Fruit fly (Drosophila melanogaster) whole organism, embryonic: ENCODE results near the gene tok.

Experiments
- Awh ChIP-seq: fragments of 200-800 bp; sonication (Bioruptor generic); IDR thresholded peaks from 2 replicates; pipeline ENCODE4, ENCODE4 v1.3.6; 2022; ENCODE audit warnings: missing biosample characterization, missing genetic modification characterization
- Bgb ChIP-seq: fragments of 200-800 bp; sonication (Bioruptor generic); IDR thresholded peaks from 2 replicates; pipeline ENCODE4 v1.3.6; 2022; ENCODE audit warnings: missing biosample characterization, missing genetic modification characterization; ENCODE audit not compliant: partially characterized antibody
- CG12391 ChIP-seq: fragments of 200-800 bp; sonication (Bioruptor generic); optimal IDR thresholded peaks from 3 replicates; lab custom pipeline; 2018; ENCODE audit warnings: missing biosample characterization, mild to moderate bottlenecking, missing genetic modification characterization, moderate library complexity
- CG13287 ChIP-seq: fragments of 200-800 bp; sonication (Bioruptor generic); IDR thresholded peaks from 2 replicates; pipeline ENCODE4 v1.3.6; 2022; ENCODE audit warnings: missing biosample characterization, missing genetic modification characterization; ENCODE audit not compliant: partially characterized antibody
- CG13775 ChIP-seq: fragments of 200-800 bp; sonication (Bioruptor generic); optimal IDR thresholded peaks from 3 replicates; lab custom pipeline; 2017; ENCODE audit warnings: missing biosample characterization, mild to moderate bottlenecking, missing genetic modification characterization
- CG17359 ChIP-seq: fragments of 200-800 bp; sonication (Bioruptor generic); optimal IDR thresholded peaks from 3 replicates; lab custom pipeline; 2018; ENCODE audit warnings: missing biosample characterization, mild to moderate bottlenecking, missing genetic modification characterization, moderate library complexity
- CG17568 ChIP-seq: fragments of 200-800 bp; sonication (Bioruptor generic); optimal IDR thresholded peaks from 2 replicates; lab custom pipeline; 2018; ENCODE audit warnings: missing biosample characterization, mild to moderate bottlenecking, missing genetic modification characterization, moderate library complexity
- CG1792 ChIP-seq: fragments of 200-800 bp; sonication (Bioruptor generic); optimal IDR thresholded peaks from 2 replicates; lab custom pipeline; 2016; ENCODE audit warnings: missing biosample characterization, missing genetic modification characterization
- CG1832 ChIP-seq: fragments of 200-800 bp; sonication (Bioruptor generic); optimal IDR thresholded peaks from 2 replicates; lab custom pipeline; 2017; ENCODE audit warnings: missing biosample characterization, mild to moderate bottlenecking, missing genetic modification characterization, inconsistent platforms
- CG2116 ChIP-seq: fragments of 200-800 bp; sonication (Bioruptor generic); optimal IDR thresholded peaks from 3 replicates; lab custom pipeline; 2018; ENCODE audit warnings: missing biosample characterization, mild to moderate bottlenecking, missing genetic modification characterization
- CG2712 ChIP-seq: fragments of 200-800 bp; optimal IDR thresholded peaks from 3 replicates; lab custom pipeline; 2019; ENCODE audit warnings: missing biosample characterization, mild to moderate bottlenecking, missing genetic modification characterization, moderate library complexity
- CG3065 ChIP-seq: fragments of 200-800 bp; sonication (Bioruptor generic); optimal IDR thresholded peaks from 2 replicates; lab custom pipeline; 2016; ENCODE audit warnings: missing biosample characterization, missing genetic modification characterization
- CG31224 ChIP-seq: fragments of 200-800 bp; sonication (Bioruptor generic); IDR thresholded peaks from 2 replicates; pipeline ENCODE4 v1.3.6; 2022; ENCODE audit warnings: missing biosample characterization, missing genetic modification characterization
- CG3407 ChIP-seq: fragments of 200-800 bp; sonication (Bioruptor generic); optimal IDR thresholded peaks from 2 replicates; lab custom pipeline; 2018; ENCODE audit warnings: missing biosample characterization, mild to moderate bottlenecking, missing genetic modification characterization
- CG3847 ChIP-seq: fragments of 200-800 bp; sonication (Bioruptor generic); IDR thresholded peaks from 2 replicates; pipeline ENCODE4 v1.3.6; 2022; ENCODE audit warnings: missing biosample characterization, missing genetic modification characterization
- CG42726 ChIP-seq: fragments of 200-800 bp; sonication (Bioruptor generic); IDR thresholded peaks from 2 replicates; pipeline ENCODE4 v1.3.6; 2022; ENCODE audit warnings: missing biosample characterization, missing genetic modification characterization; ENCODE audit not compliant: partially characterized antibody
- CG6765 ChIP-seq: fragments of 200-800 bp; sonication (Bioruptor generic); optimal IDR thresholded peaks from 3 replicates; lab custom pipeline; 2017; ENCODE audit warnings: missing biosample characterization, mild to moderate bottlenecking, missing genetic modification characterization
- CG7556 ChIP-seq: fragments of 200-800 bp; sonication (Bioruptor generic); optimal IDR thresholded peaks from 2 replicates; lab custom pipeline; 2017; ENCODE audit warnings: missing biosample characterization, mild to moderate bottlenecking, missing genetic modification characterization
- CG8765 ChIP-seq: fragments of 200-800 bp; sonication (Bioruptor generic); IDR thresholded peaks from 2 replicates; pipeline ENCODE4 v1.3.6; 2022; ENCODE audit warnings: missing biosample characterization, missing genetic modification characterization
- CG8924 ChIP-seq: fragments of 200-800 bp; optimal IDR thresholded peaks from 3 replicates; lab custom pipeline; 2019; ENCODE audit warnings: missing biosample characterization, mild to moderate bottlenecking, missing genetic modification characterization, moderate library complexity
- CG9609 ChIP-seq: fragments of 200-800 bp; sonication (Bioruptor generic); optimal IDR thresholded peaks from 3 replicates; lab custom pipeline; 2016; ENCODE audit warnings: missing biosample characterization, missing genetic modification characterization
- CoRest ChIP-seq: fragments of 200-800 bp; sonication (Bioruptor generic); optimal IDR thresholded peaks from 3 replicates; lab custom pipeline; 2018; ENCODE audit warnings: missing biosample characterization, mild to moderate bottlenecking, missing genetic modification characterization, moderate library complexity
- D ChIP-seq, 2 experiments: fragments of 200-800 bp in 1 of 2; fragments of >200 bp in 1 of 2; sonication (Bioruptor generic) in 1 of 2; optimal IDR thresholded peaks; 2 replicates in 1 of 2; 3 replicates in 1 of 2; lab custom pipeline; 2017; ENCODE audit warnings: mild to moderate bottlenecking in 1 of 2, missing biosample characterization in 1 of 2, missing genetic modification characterization in 1 of 2, missing genetic modification reagents in 1 of 2
- ERR ChIP-seq: fragments of 200-800 bp; sonication (Bioruptor generic); optimal IDR thresholded peaks from 2 replicates; lab custom pipeline; 2016; ENCODE audit warnings: missing biosample characterization, missing genetic modification characterization
- HHEX ChIP-seq: fragments of 200-800 bp; sonication (Bioruptor generic); optimal IDR thresholded peaks from 3 replicates; lab custom pipeline; 2017; ENCODE audit warnings: missing biosample characterization, mild to moderate bottlenecking, missing genetic modification characterization, missing genetic modification reagents
- HmgD ChIP-seq: fragments of 200-800 bp; sonication (Bioruptor generic); optimal IDR thresholded peaks from 3 replicates; lab custom pipeline; 2016; ENCODE audit warnings: missing biosample characterization, missing genetic modification characterization
- Hmx ChIP-seq: fragments of 200-800 bp; sonication (Bioruptor generic); optimal IDR thresholded peaks from 2 replicates; lab custom pipeline; 2016; ENCODE audit warnings: missing biosample characterization, missing genetic modification characterization
- Lpt ChIP-seq: fragments of >200 bp; optimal IDR thresholded peaks from 2 replicates; lab custom pipeline; 2018; ENCODE audit warnings: missing biosample characterization, missing genetic modification characterization
- Mad ChIP-seq: fragments of 200-800 bp; sonication (Bioruptor generic); optimal IDR thresholded peaks from 2 replicates; lab custom pipeline; 2016; ENCODE audit warnings: missing biosample characterization, missing genetic modification characterization
- Rx ChIP-seq: fragments of 200-800 bp; sonication (Bioruptor generic); IDR thresholded peaks from 2 replicates; pipeline ENCODE4 v1.3.6; 2022; ENCODE audit warnings: missing biosample characterization, missing genetic modification characterization
- ash1 ChIP-seq: fragments of 200-800 bp; sonication (Bioruptor generic); optimal IDR thresholded peaks from 2 replicates; lab custom pipeline; 2018; ENCODE audit warnings: missing biosample characterization, mild to moderate bottlenecking, missing genetic modification characterization
- bab2 ChIP-seq: fragments of 200-800 bp; sonication (Bioruptor generic); optimal IDR thresholded peaks from 2 replicates; lab custom pipeline; 2016; ENCODE audit warnings: missing biosample characterization, missing genetic modification characterization
- bigmax ChIP-seq: fragments of 200-800 bp; sonication (Bioruptor generic); optimal IDR thresholded peaks from 2 replicates; lab custom pipeline; 2018; ENCODE audit warnings: missing biosample characterization, mild to moderate bottlenecking, missing genetic modification characterization
- chinmo ChIP-seq: fragments of 200-800 bp; sonication (Bioruptor generic); IDR thresholded peaks from 4 replicates; pipeline ENCODE4 v1.3.6; 2022; ENCODE audit warnings: missing biosample characterization, missing genetic modification characterization; ENCODE audit not compliant: partially characterized antibody
- ci ChIP-seq: fragments of 200-800 bp; sonication (Bioruptor generic); IDR thresholded peaks from 3 replicates; pipeline ENCODE4 v1.3.6; 2022; ENCODE audit warnings: missing biosample characterization, missing genetic modification characterization
- da ChIP-seq: fragments of 200-800 bp; sonication (Bioruptor generic); optimal IDR thresholded peaks from 2 replicates; lab custom pipeline; 2016; ENCODE audit warnings: missing biosample characterization, missing genetic modification characterization
- dati ChIP-seq: fragments of 200-800 bp; sonication (Bioruptor generic); IDR thresholded peaks from 2 replicates; pipeline ENCODE4 v1.3.6; 2022; ENCODE audit warnings: missing biosample characterization, missing genetic modification characterization
- fd3F ChIP-seq: fragments of 200-800 bp; sonication (Bioruptor generic); optimal IDR thresholded peaks from 2 replicates; lab custom pipeline; 2018; ENCODE audit warnings: missing biosample characterization, mild to moderate bottlenecking, missing genetic modification characterization, moderate library complexity
- gcm2 ChIP-seq: fragments of 200-800 bp; sonication (Bioruptor generic); optimal IDR thresholded peaks from 2 replicates; lab custom pipeline; 2016; ENCODE audit warnings: missing biosample characterization, missing genetic modification characterization
- hb ChIP-seq: fragments of 200-800 bp; sonication (Bioruptor generic); IDR thresholded peaks from 3 replicates; pipeline ENCODE4 v1.3.6; 2022; ENCODE audit warnings: missing biosample characterization, missing genetic modification characterization; ENCODE audit not compliant: partially characterized antibody
- kni ChIP-seq: fragments of 200-800 bp; sonication (Bioruptor generic); optimal IDR thresholded peaks from 3 replicates; lab custom pipeline; 2017; ENCODE audit warnings: mild to moderate bottlenecking, missing biosample characterization, missing genetic modification reagents, missing genetic modification characterization
- luna ChIP-seq: fragments of 200-800 bp; sonication (Bioruptor generic); optimal IDR thresholded peaks from 2 replicates; lab custom pipeline; 2016; ENCODE audit warnings: missing biosample characterization, missing genetic modification characterization
- mam ChIP-seq: fragments of 200-800 bp; sonication (Bioruptor generic); optimal IDR thresholded peaks from 3 replicates; lab custom pipeline; 2016; ENCODE audit warnings: missing biosample characterization, missing genetic modification characterization
- p53 ChIP-seq: fragments of 200-800 bp; sonication (Bioruptor generic); optimal IDR thresholded peaks from 2 replicates; lab custom pipeline; 2016; ENCODE audit warnings: missing biosample characterization, missing genetic modification characterization
- slou ChIP-seq: fragments of 200-800 bp; sonication (Bioruptor generic); optimal IDR thresholded peaks from 3 replicates; lab custom pipeline; 2016; ENCODE audit warnings: missing biosample characterization, missing genetic modification characterization
- toy ChIP-seq: fragments of 200-800 bp; sonication (Bioruptor generic); IDR thresholded peaks from 2 replicates; pipeline ENCODE4 v1.3.6; 2022; ENCODE audit warnings: missing biosample characterization, missing genetic modification characterization
- vvl ChIP-seq: fragments of 200-800 bp; sonication (Bioruptor generic); IDR thresholded peaks from 2 replicates; pipeline ENCODE4 v1.3.6; 2022; ENCODE audit warnings: missing biosample characterization, missing genetic modification characterization
- wor ChIP-seq: fragments of 200-800 bp; sonication (Bioruptor generic); IDR thresholded peaks from 2 replicates; pipeline ENCODE4 v1.3.6; 2022; ENCODE audit warnings: missing biosample characterization, missing genetic modification characterization

tok gene

dm6 chr3R:24771273-24772231, 52.1 kb downstream of the tok start, which contains the start of gene CG42331 (continued):
- TF ChIP-seq luna (GFP tag; lab: Kevin White, UChicago), result no peak
- TF ChIP-seq CG8765 (GFP tag; lab: Robert Waterston, UW), result no peak
- TF ChIP-seq ash1, result no peak
- no peak for TF ChIP-seq CG1832 (GFP tag; lab: Kevin White, UChicago)
- TF ChIP-seq gcm2, result no peak
- no peak for TF ChIP-seq CG3065
- TF ChIP-seq bigmax (GFP tag; lab: Kevin White, UChicago), result no peak
- no peak for TF ChIP-seq vvl (GFP tag; lab: Robert Waterston, UW)
- TF ChIP-seq CG42726 (GFP tag; lab: Robert Waterston, UW), result no peak
- no peak for TF ChIP-seq HmgD (GFP tag; lab: Kevin White, UChicago)
- no peak for TF ChIP-seq CG6765 (GFP tag; lab: Kevin White, UChicago)
- no peak for TF ChIP-seq da
- TF ChIP-seq Bgb, result no peak
- peak; percentile 62 for TF ChIP-seq CG8924 (tag; lab: Kevin White, UChicago)
- TF ChIP-seq CG12391 (tag; lab: Kevin White, UChicago), result peak; percentile 46
- TF ChIP-seq CoRest (tag; lab: Kevin White, UChicago), result peak; percentile 73
- no peak for TF ChIP-seq toy
- no peak for TF ChIP-seq slou (GFP tag; lab: Kevin White, UChicago)
- TF ChIP-seq Rx (GFP tag; lab: Robert Waterston, UW), result no peak; the same call in 1 of the 2 replicates
- TF ChIP-seq CG3847, result peak; percentile 27; the same call in 1 of the 2 replicates
- TF ChIP-seq CG1792 (GFP tag; lab: Kevin White, UChicago), result peak; percentile 51
- TF ChIP-seq Mad (GFP tag; lab: Kevin White, UChicago), result no peak
- TF ChIP-seq CG7556, result peak; percentile 73
- TF ChIP-seq dati (GFP tag; lab: Robert Waterston, UW), result no peak
- TF ChIP-seq HHEX (GFP tag; lab: Kevin White, UChicago), result peak; percentile 66
- TF ChIP-seq CG3407, result no peak
- peak; percentile 57 for TF ChIP-seq CG17359 (tag; lab: Kevin White, UChicago)
- TF ChIP-seq Hmx, result no peak
- peak; percentile 47 for TF ChIP-seq ERR (GFP tag; lab: Kevin White, UChicago)
- no peak for TF ChIP-seq CG13287 (GFP tag; lab: Robert Waterston, UW)
- 0 out of 2 replicates have a peak, but pooled peaks have one; percentile 15 for TF ChIP-seq wor (GFP tag; lab: Robert Waterston, UW)
- peak; percentile 89 for TF ChIP-seq chinmo (GFP tag; lab: Robert Waterston, UW)
- no peak for TF ChIP-seq CG31224 (GFP tag; lab: Robert Waterston, UW)
- peak; percentile 48 for TF ChIP-seq mam
- TF ChIP-seq Lpt (GFP tag; lab: Kevin White, UChicago), result no peak
- peak; percentile 67 for TF ChIP-seq CG2712 (tag; lab: Kevin White, UChicago)
- TF ChIP-seq bab2 (GFP tag; lab: Kevin White, UChicago), result peak; percentile 36
- TF ChIP-seq Awh (GFP tag; lab: Robert Waterston, UW), result no peak
- no peak for TF ChIP-seq D (optimal IDR thresholded peaks at IDR 0.05; lab: Kevin White, UChicago)
- peak; percentile 35 for TF ChIP-seq D (GFP tag; optimal IDR thresholded peaks at IDR 0.05; lab: Kevin White, UChicago)
- peak; percentile 45; the same call in 2 of the 3 replicates for TF ChIP-seq ci (GFP tag; lab: Robert Waterston, UW)
- peak; percentile 48 for TF ChIP-seq fd3F (GFP tag; lab: Kevin White, UChicago)
- no peak for TF ChIP-seq hb (GFP tag; lab: Robert Waterston, UW)
- TF ChIP-seq CG2116 (GFP tag; lab: Kevin White, UChicago), result peak; percentile 23
- TF ChIP-seq CG17568 (GFP tag; lab: Kevin White, UChicago), result peak; percentile 8
- TF ChIP-seq p53 (GFP tag; lab: Kevin White, UChicago), result no peak
- TF ChIP-seq CG13775, result peak; percentile 4
- TF ChIP-seq CG9609 (GFP tag; lab: Kevin White, UChicago), result peak; percentile 18
- TF ChIP-seq kni (GFP tag; lab: Kevin White, UChicago), result peak; percentile 66
